Worm (Caenorhabditis elegans) whole organism, young adult: ENCODE data around the gene lonp-2.

Experiments used
- B0035.1 ChIP-seq: sonication (generic microtip); optimal IDR thresholded peaks from 2 replicates; lab custom pipeline; 2016; ENCODE audit warnings: missing genetic modification characterization, mild to moderate bottlenecking, missing compliant biosample characterization, missing genotype, missing genetic modification reagents
- B0336.3 ChIP-seq: fragments of 200-800 bp; sonication (Bioruptor generic); IDR thresholded peaks from 2 replicates; pipeline ENCODE4 v1.3.6; 2022; ENCODE audit warnings: missing genetic modification characterization, missing compliant biosample characterization
- C06A6.2 ChIP-seq: fragments of 200-800 bp; sonication (Bioruptor generic); conservative IDR thresholded peaks from 2 replicates; pipeline ENCODE4 v1.3.6; 2022; ENCODE audit warnings: missing genetic modification characterization, missing compliant biosample characterization
- F33H1.4 ChIP-seq: fragments of 200-800 bp; sonication (Bioruptor generic); IDR thresholded peaks from 2 replicates; pipeline ENCODE4 v1.3.6; 2022; ENCODE audit warnings: missing genetic modification reagents, missing genetic modification characterization, missing compliant biosample characterization
- F49E8.2 ChIP-seq: sonication (generic microtip); optimal IDR thresholded peaks from 3 replicates; lab custom pipeline; 2017; ENCODE audit warnings: missing genetic modification characterization, mild to moderate bottlenecking, missing compliant biosample characterization, antibody characterized with exemption, moderate library complexity; ENCODE audit not compliant: insufficient read depth
- F57C9.4 ChIP-seq: sonication (generic microtip); optimal IDR thresholded peaks from 2 replicates; lab custom pipeline; 2017; ENCODE audit warnings: mild to moderate bottlenecking, missing genetic modification characterization, missing compliant biosample characterization
- K12H6.12 ChIP-seq: fragments of 200-800 bp; sonication (Bioruptor generic); optimal IDR thresholded peaks from 2 replicates; lab custom pipeline; 2018; ENCODE audit warnings: mild to moderate bottlenecking, missing genetic modification characterization, missing compliant biosample characterization
- ZK185.1 ChIP-seq: sonication (generic microtip); optimal IDR thresholded peaks from 2 replicates; lab custom pipeline; 2016; ENCODE audit warnings: mild to moderate bottlenecking, missing genetic modification characterization, missing compliant biosample characterization; ENCODE audit not compliant: poor library complexity, severe bottlenecking
- aptf-3 ChIP-seq: fragments of 200-800 bp; sonication (Bioruptor generic); IDR thresholded peaks from 2 replicates; pipeline ENCODE4 v1.3.6; 2022; ENCODE audit warnings: missing genetic modification characterization, missing compliant biosample characterization
- cebp-1 ChIP-seq, 2 experiments: fragments of 200-800 bp in 1 of 2; sonication (Bioruptor generic) in 1 of 2; sonication (generic microtip) in 1 of 2; IDR thresholded peaks in 1 of 2; optimal IDR thresholded peaks in 1 of 2; 2 replicates each; pipeline versions ENCODE4 v1.3.6 to Lab custom; 2017 to 2022; ENCODE audit warnings: missing compliant biosample characterization in 2 of 2, missing genetic modification characterization in 2 of 2, mild to moderate bottlenecking in 1 of 2, missing genetic modification reagents in 1 of 2, moderate library complexity in 1 of 2
- ceh-100 ChIP-seq: fragments of 200-800 bp; sonication (Bioruptor generic); IDR thresholded peaks from 2 replicates; pipeline ENCODE4 v1.3.6; 2022; ENCODE audit warnings: missing genetic modification reagents, missing genetic modification characterization, missing compliant biosample characterization
- dpl-1 ChIP-seq: fragments of 150-350 bp; optimal IDR thresholded peaks from 2 replicates; lab custom pipeline; 2014; ENCODE audit warnings: missing biosample characterization, missing genetic modification reagents, missing genetic modification characterization
- efl-1 ChIP-seq: fragments of 150-350 bp; optimal IDR thresholded peaks from 2 replicates; lab custom pipeline; 2014; ENCODE audit warnings: missing biosample characterization, missing genetic modification reagents, missing genetic modification characterization
- egl-18 ChIP-seq: fragments of 200-800 bp; sonication (Bioruptor generic); IDR thresholded peaks from 2 replicates; pipeline ENCODE4 v1.3.6; 2022; ENCODE audit warnings: missing genetic modification reagents, missing genetic modification characterization, missing compliant biosample characterization
- egrh-3 ChIP-seq: fragments of 200-800 bp; sonication (Bioruptor generic); IDR thresholded peaks from 2 replicates; pipeline ENCODE4 v1.3.6; 2022; ENCODE audit warnings: missing genetic modification reagents, missing genetic modification characterization, missing compliant biosample characterization
- gei-17 ChIP-seq: fragments of 200-800 bp; sonication (Bioruptor generic); optimal IDR thresholded peaks from 2 replicates; lab custom pipeline; 2018; ENCODE audit warnings: mild to moderate bottlenecking, missing genetic modification characterization, missing compliant biosample characterization
- him-1 ChIP-seq: sonication (generic microtip); optimal IDR thresholded peaks from 2 replicates; lab custom pipeline; 2016; ENCODE audit warnings: missing genotype, missing genetic modification reagents, missing genetic modification characterization, missing compliant biosample characterization
- lsy-27 ChIP-seq: sonication (generic microtip); optimal IDR thresholded peaks from 2 replicates; lab custom pipeline; 2017; ENCODE audit warnings: missing genetic modification characterization, mild to moderate bottlenecking, missing compliant biosample characterization, antibody characterized with exemption, missing genotype, borderline replicate concordance; ENCODE audit not compliant: insufficient read depth
- nfyb-1 ChIP-seq: fragments of 200-800 bp; sonication (Bioruptor generic); IDR thresholded peaks from 2 replicates; pipeline ENCODE4 v1.3.6; 2022; ENCODE audit warnings: missing genetic modification reagents, missing genetic modification characterization, missing compliant biosample characterization
- nhr-80 ChIP-seq: sonication (generic microtip); optimal IDR thresholded peaks from 2 replicates; lab custom pipeline; 2016; ENCODE audit warnings: missing genetic modification characterization, missing compliant biosample characterization
- pbrm-1 ChIP-seq: fragments of 200-800 bp; sonication (Bioruptor generic); IDR thresholded peaks from 2 replicates; pipeline ENCODE4 v1.3.6; 2022; ENCODE audit warnings: missing genetic modification reagents, missing genetic modification characterization, missing compliant biosample characterization
- rcor-1 ChIP-seq: fragments of 200-800 bp; sonication (Bioruptor generic); IDR thresholded peaks from 2 replicates; pipeline ENCODE4 v1.3.6; 2022; ENCODE audit warnings: missing genetic modification reagents, missing genetic modification characterization, missing compliant biosample characterization
- snpc-4 ChIP-seq, 5 experiments: fragments of 150-350 bp in 1 of 5; sonication (generic microtip) in 4 of 5; optimal IDR thresholded peaks; 2 replicates each; lab custom pipeline; 2014 to 2018; ENCODE audit warnings: missing genetic modification characterization in 5 of 5, missing biosample characterization in 3 of 5, antibody characterized with exemption in 2 of 5, mild to moderate bottlenecking in 2 of 5, missing compliant biosample characterization in 2 of 5, missing genotype in 2 of 5, moderate library complexity in 2 of 5, missing genetic modification reagents in 1 of 5
- sptf-2 ChIP-seq: fragments of 200-800 bp; sonication (Bioruptor generic); optimal IDR thresholded peaks from 2 replicates; lab custom pipeline; 2018; ENCODE audit warnings: mild to moderate bottlenecking, missing genetic modification characterization, missing compliant biosample characterization
- tbx-9 ChIP-seq: sonication (generic microtip); optimal IDR thresholded peaks from 2 replicates; lab custom pipeline; 2016; ENCODE audit warnings: borderline replicate concordance, missing genetic modification characterization, inconsistent platforms, missing compliant biosample characterization
- unc-62 ChIP-seq: fragments of 150-350 bp; optimal IDR thresholded peaks from 2 replicates; lab custom pipeline; 2014; ENCODE audit warnings: missing biosample characterization, missing genetic modification reagents, missing genetic modification characterization
- zfh-2 ChIP-seq: fragments of 200-800 bp; sonication (Bioruptor generic); conservative IDR thresholded peaks from 2 replicates; pipeline ENCODE4 v1.3.6; 2022; ENCODE audit warnings: missing genetic modification reagents, missing genetic modification characterization, missing compliant biosample characterization
- ztf-25 ChIP-seq: fragments of 200-800 bp; sonication (Bioruptor generic); IDR thresholded peaks from 2 replicates; pipeline ENCODE4 v1.3.6; 2022; ENCODE audit warnings: missing genetic modification reagents, missing genetic modification characterization, missing compliant biosample characterization
- ztf-26 ChIP-seq: sonication (generic microtip); optimal IDR thresholded peaks from 2 replicates; lab custom pipeline; 2017; ENCODE audit warnings: missing genetic modification characterization, missing compliant biosample characterization
- ztf-3 ChIP-seq: fragments of 200-800 bp; sonication (Bioruptor generic); optimal IDR thresholded peaks from 2 replicates; lab custom pipeline; 2018; ENCODE audit warnings: mild to moderate bottlenecking, missing genetic modification characterization, missing compliant biosample characterization

lonp-2 gene

ce11 chrIII:12084749-12085307 is 22.7 kb upstream of the lonp-2 start:
- TF ChIP-seq nfyb-1: peak; percentile 68
- peak; percentile 59 for TF ChIP-seq zfh-2 (GFP tag; lab: Robert Waterston, UW)
- TF ChIP-seq F49E8.2 (tag; lab: Kevin White, UChicago): no peak

ce11 chrIII:12087564-12087963 is 20.0 kb upstream of the lonp-2 start:
- no peak for TF ChIP-seq gei-17 (GFP tag; lab: Kevin White, UChicago)
- no peak for TF ChIP-seq tbx-9 (tag; lab: Kevin White, UChicago)
- TF ChIP-seq aptf-3 (GFP tag; lab: Robert Waterston, UW): no peak
- TF ChIP-seq rcor-1 (GFP tag; lab: Robert Waterston, UW): no peak
- no peak for TF ChIP-seq ztf-26 (tag; lab: Kevin White, UChicago)
- no peak for TF ChIP-seq K12H6.12 (tag; lab: Kevin White, UChicago)
- TF ChIP-seq F57C9.4 (tag; lab: Kevin White, UChicago): no peak
- TF ChIP-seq ceh-100 (GFP tag; lab: Robert Waterston, UW): no peak
- no peak for TF ChIP-seq efl-1 (GFP tag; lab: Kevin White, UChicago)
- TF ChIP-seq B0336.3 (GFP tag; lab: Robert Waterston, UW): no peak
- no peak for TF ChIP-seq snpc-4 (GFP tag; optimal IDR thresholded peaks at IDR 0.05; lab: Kevin White, UChicago)
- no peak for TF ChIP-seq snpc-4 (tag; optimal IDR thresholded peaks at IDR 0.05; lab: Kevin White, UChicago)
- TF ChIP-seq egrh-3 (GFP tag; lab: Robert Waterston, UW): no peak
- no peak for TF ChIP-seq sptf-2 (GFP tag; lab: Kevin White, UChicago)

ce11 chrIII:12092595-12092994 is 15.0 kb upstream of the lonp-2 start:
- TF ChIP-seq unc-62 (GFP tag; lab: Kevin White, UChicago): no peak
- no peak for TF ChIP-seq snpc-4 (GFP tag; optimal IDR thresholded peaks at IDR 0.05; lab: Kevin White, UChicago)
- no peak for TF ChIP-seq snpc-4 (tag; optimal IDR thresholded peaks at IDR 0.05; lab: Kevin White, UChicago)
- TF ChIP-seq B0035.1: no peak
- no peak for TF ChIP-seq F33H1.4 (GFP tag; lab: Robert Waterston, UW)
- TF ChIP-seq lsy-27 (tag; lab: Kevin White, UChicago): no peak
- TF ChIP-seq him-1 (tag; lab: Kevin White, UChicago): no peak

ce11 chrIII:12094158-12094856 is 13.3 kb upstream of the lonp-2 start:
- TF ChIP-seq nhr-80 (tag; lab: Kevin White, UChicago) (peak; percentile 8), ztf-3 (GFP tag; lab: Kevin White, UChicago) (no peak), ztf-25 (GFP tag; lab: Robert Waterston, UW) (no peak), dpl-1 (no peak), egl-18 (GFP tag; lab: Robert Waterston, UW) (no peak), C06A6.2 (GFP tag; lab: Robert Waterston, UW) (no peak), ZK185.1 (tag; lab: Kevin White, UChicago) (no peak), pbrm-1 (GFP tag; lab: Robert Waterston, UW) (no peak)

ce11 chrIII:12118381-12118780 is 10.8 kb downstream of the lonp-2 start, which contains the start of gene lron-12:
lron-12 (minus strand) TSS chrIII:12118481.
- TF ChIP-seq cebp-1 (GFP tag; IDR thresholded peaks at IDR 0.05; lab: Robert Waterston, UW) (no peak), cebp-1 (tag; optimal IDR thresholded peaks at IDR 0.05; lab: Kevin White, UChicago) (no peak), F33H1.4 (GFP tag; lab: Robert Waterston, UW) (no peak), tbx-9 (tag; lab: Kevin White, UChicago) (no peak)
